Fruit fly (Drosophila melanogaster) whole organism, embryonic: ENCODE results near the gene CG16779.

Experiments
- B-H2 ChIP-seq: fragments of 200-800 bp; sonication (Bioruptor generic); optimal IDR thresholded peaks from 2 replicates; lab custom pipeline; 2018; ENCODE audit warnings: missing biosample characterization, mild to moderate bottlenecking, missing genetic modification characterization
- CG10462 ChIP-seq: fragments of 200-800 bp; sonication (Bioruptor generic); optimal IDR thresholded peaks from 2 replicates; lab custom pipeline; 2016; ENCODE audit warnings: missing biosample characterization, missing genetic modification characterization
- CG10654 ChIP-seq: fragments of 200-800 bp; sonication (Bioruptor generic); optimal IDR thresholded peaks from 2 replicates; lab custom pipeline; 2016; ENCODE audit warnings: missing biosample characterization, missing genetic modification characterization
- CG11085 ChIP-seq: fragments of 200-800 bp; sonication (Bioruptor generic); IDR thresholded peaks from 2 replicates; pipeline ENCODE4 v1.3.6; 2022; ENCODE audit warnings: missing biosample characterization, missing genetic modification characterization
- CG11695 ChIP-seq: fragments of 200-800 bp; sonication (Bioruptor generic); IDR thresholded peaks from 3 replicates; pipeline ENCODE4 v1.3.6; 2022; ENCODE audit warnings: missing biosample characterization, missing genetic modification characterization
- CG12769 ChIP-seq: fragments of 200-800 bp; sonication (Bioruptor generic); optimal IDR thresholded peaks from 2 replicates; lab custom pipeline; 2019; ENCODE audit warnings: missing biosample characterization, mild to moderate bottlenecking, missing genetic modification characterization, moderate library complexity
- CG12942 ChIP-seq: fragments of 200-800 bp; sonication (Bioruptor generic); optimal IDR thresholded peaks from 3 replicates; lab custom pipeline; 2016; ENCODE audit warnings: missing biosample characterization, missing genetic modification characterization
- CG15011 ChIP-seq: fragments of 200-800 bp; sonication (Bioruptor generic); optimal IDR thresholded peaks from 3 replicates; lab custom pipeline; 2018; ENCODE audit warnings: missing biosample characterization, mild to moderate bottlenecking, missing genetic modification characterization
- CG15073 ChIP-seq: fragments of 200-800 bp; sonication (Bioruptor generic); optimal IDR thresholded peaks from 2 replicates; lab custom pipeline; 2016; ENCODE audit warnings: missing biosample characterization, missing genetic modification characterization
- CG15269 ChIP-seq: fragments of 200-800 bp; sonication (Bioruptor generic); optimal IDR thresholded peaks from 2 replicates; lab custom pipeline; 2018; ENCODE audit warnings: missing biosample characterization, mild to moderate bottlenecking, missing genetic modification characterization, moderate library complexity
- CG1603 ChIP-seq: fragments of 200-800 bp; sonication (Bioruptor generic); optimal IDR thresholded peaks from 2 replicates; lab custom pipeline; 2019; ENCODE audit warnings: missing biosample characterization, mild to moderate bottlenecking, missing genetic modification characterization, moderate library complexity
- CG17912 ChIP-seq: fragments of 200-800 bp; sonication (Bioruptor generic); optimal IDR thresholded peaks from 2 replicates; lab custom pipeline; 2018; ENCODE audit warnings: missing biosample characterization, mild to moderate bottlenecking, missing genetic modification characterization
- CG3065 ChIP-seq: fragments of 200-800 bp; sonication (Bioruptor generic); optimal IDR thresholded peaks from 2 replicates; lab custom pipeline; 2016; ENCODE audit warnings: missing biosample characterization, missing genetic modification characterization
- CG3163 ChIP-seq: fragments of 200-800 bp; sonication (Bioruptor generic); optimal IDR thresholded peaks from 3 replicates; lab custom pipeline; 2016; ENCODE audit warnings: missing biosample characterization, missing genetic modification characterization
- CG33557 ChIP-seq: fragments of 200-800 bp; sonication (Bioruptor generic); optimal IDR thresholded peaks from 2 replicates; lab custom pipeline; 2019; ENCODE audit warnings: missing biosample characterization, mild to moderate bottlenecking, missing genetic modification characterization, moderate library complexity
- CG34224 ChIP-seq: fragments of 200-800 bp; sonication (Bioruptor generic); IDR thresholded peaks from 3 replicates; pipeline ENCODE4 v1.3.6; 2022; ENCODE audit warnings: missing biosample characterization, missing genetic modification characterization; ENCODE audit not compliant: partially characterized antibody
- CG43689 ChIP-seq: fragments of 200-800 bp; sonication (Bioruptor generic); IDR thresholded peaks from 2 replicates; pipeline ENCODE4 v1.3.6; 2022; ENCODE audit warnings: missing biosample characterization, missing genetic modification characterization
- CG4617 ChIP-seq: fragments of 200-800 bp; sonication (Bioruptor generic); optimal IDR thresholded peaks from 3 replicates; lab custom pipeline; 2016; ENCODE audit warnings: missing biosample characterization, missing genetic modification characterization, borderline replicate concordance
- CG6254 ChIP-seq: fragments of 200-800 bp; sonication (Bioruptor generic); optimal IDR thresholded peaks from 3 replicates; lab custom pipeline; 2017; ENCODE audit warnings: mild to moderate bottlenecking, missing biosample characterization, missing genetic modification reagents, missing genetic modification characterization
- CG6765 ChIP-seq: fragments of 200-800 bp; sonication (Bioruptor generic); optimal IDR thresholded peaks from 3 replicates; lab custom pipeline; 2017; ENCODE audit warnings: missing biosample characterization, mild to moderate bottlenecking, missing genetic modification characterization
- CG7357 ChIP-seq: fragments of 200-800 bp; sonication (Bioruptor generic); IDR thresholded peaks from 3 replicates; pipeline ENCODE4 v1.3.6; 2022; ENCODE audit warnings: missing biosample characterization, missing genetic modification characterization
- CG7745 ChIP-seq: fragments of 200-800 bp; sonication (Bioruptor generic); optimal IDR thresholded peaks from 2 replicates; lab custom pipeline; 2018; ENCODE audit warnings: missing biosample characterization, mild to moderate bottlenecking, missing genetic modification characterization, moderate library complexity
- CG8388 ChIP-seq: fragments of 200-800 bp; sonication (Bioruptor generic); optimal IDR thresholded peaks from 2 replicates; lab custom pipeline; 2019; ENCODE audit warnings: missing biosample characterization, mild to moderate bottlenecking, missing genetic modification characterization, moderate library complexity
- CG9215 ChIP-seq: fragments of 200-800 bp; sonication (Bioruptor generic); IDR thresholded peaks from 2 replicates; pipeline ENCODE4 v1.3.6; 2022; ENCODE audit warnings: missing biosample characterization, missing genetic modification characterization
- Camta ChIP-seq: fragments of 200-800 bp; sonication (Bioruptor generic); optimal IDR thresholded peaks from 2 replicates; lab custom pipeline; 2016; ENCODE audit warnings: missing biosample characterization, missing genetic modification characterization
- D ChIP-seq, 2 experiments: fragments of 200-800 bp in 1 of 2; fragments of >200 bp in 1 of 2; sonication (Bioruptor generic) in 1 of 2; optimal IDR thresholded peaks; 2 replicates in 1 of 2; 3 replicates in 1 of 2; lab custom pipeline; 2017; ENCODE audit warnings: mild to moderate bottlenecking in 1 of 2, missing biosample characterization in 1 of 2, missing genetic modification characterization in 1 of 2, missing genetic modification reagents in 1 of 2
- Hr39 ChIP-seq: fragments of >200 bp; optimal IDR thresholded peaks from 2 replicates; lab custom pipeline; 2017
- Max ChIP-seq: fragments of 200-800 bp; sonication (Bioruptor generic); optimal IDR thresholded peaks from 2 replicates; lab custom pipeline; 2016; ENCODE audit warnings: missing biosample characterization, mild to moderate bottlenecking, missing genetic modification characterization
- Mes4 ChIP-seq: fragments of 200-800 bp; sonication (Bioruptor generic); optimal IDR thresholded peaks from 2 replicates; lab custom pipeline; 2016; ENCODE audit warnings: missing biosample characterization, missing genetic modification characterization
- Nf-YB ChIP-seq: fragments of 200-800 bp; sonication (Bioruptor generic); optimal IDR thresholded peaks from 3 replicates; lab custom pipeline; 2019; ENCODE audit warnings: missing biosample characterization, mild to moderate bottlenecking, missing genetic modification characterization, moderate library complexity
- Ptx1 ChIP-seq: fragments of 200-800 bp; sonication (Bioruptor generic); IDR thresholded peaks from 2 replicates; pipeline ENCODE4 v1.3.6; 2022; ENCODE audit warnings: missing biosample characterization, missing genetic modification characterization
- Rfx ChIP-seq: fragments of 200-800 bp; sonication (Bioruptor generic); IDR thresholded peaks from 2 replicates; pipeline ENCODE4 v1.3.6; 2022; ENCODE audit warnings: missing biosample characterization, missing genetic modification characterization
- Side ChIP-seq: fragments of 200-800 bp; sonication (Bioruptor generic); optimal IDR thresholded peaks from 2 replicates; lab custom pipeline; 2016; ENCODE audit warnings: missing biosample characterization, missing genetic modification characterization
- Sox100B ChIP-seq: fragments of 200-800 bp; sonication (Bioruptor generic); optimal IDR thresholded peaks from 3 replicates; lab custom pipeline; 2018; ENCODE audit warnings: missing biosample characterization, mild to moderate bottlenecking, missing genetic modification characterization
- br ChIP-seq: fragments of >200 bp; optimal IDR thresholded peaks from 2 replicates; lab custom pipeline; 2017
- cg ChIP-seq: fragments of 200-800 bp; sonication (Bioruptor generic); optimal IDR thresholded peaks from 3 replicates; lab custom pipeline; 2019; ENCODE audit warnings: missing biosample characterization, mild to moderate bottlenecking, missing genetic modification characterization, moderate library complexity
- corto ChIP-seq: fragments of 200-800 bp; sonication (Bioruptor generic); optimal IDR thresholded peaks from 2 replicates; lab custom pipeline; 2016; ENCODE audit warnings: missing biosample characterization, mild to moderate bottlenecking, missing genetic modification characterization, moderate library complexity
- crc ChIP-seq: fragments of 200-800 bp; sonication (Bioruptor generic); optimal IDR thresholded peaks from 2 replicates; lab custom pipeline; 2016; ENCODE audit warnings: missing biosample characterization, missing genetic modification characterization
- fd3F ChIP-seq: fragments of 200-800 bp; sonication (Bioruptor generic); optimal IDR thresholded peaks from 2 replicates; lab custom pipeline; 2018; ENCODE audit warnings: missing biosample characterization, mild to moderate bottlenecking, missing genetic modification characterization, moderate library complexity
- ind ChIP-seq: fragments of 200-800 bp; sonication (Bioruptor generic); optimal IDR thresholded peaks from 3 replicates; lab custom pipeline; 2016; ENCODE audit warnings: missing biosample characterization, missing genetic modification characterization
- knrl ChIP-seq: fragments of 200-800 bp; sonication (Bioruptor generic); IDR thresholded peaks from 3 replicates; pipeline ENCODE4 v1.3.6; 2022; ENCODE audit warnings: missing biosample characterization, missing genetic modification characterization; ENCODE audit not compliant: partially characterized antibody
- pb ChIP-seq: fragments of 200-800 bp; sonication (Bioruptor generic); optimal IDR thresholded peaks from 3 replicates; lab custom pipeline; 2016; ENCODE audit warnings: missing biosample characterization, missing genetic modification characterization
- pros ChIP-seq: fragments of 200-800 bp; sonication (Bioruptor generic); optimal IDR thresholded peaks from 3 replicates; lab custom pipeline; 2019; ENCODE audit warnings: missing biosample characterization, mild to moderate bottlenecking, missing genetic modification characterization, moderate library complexity
- pzg ChIP-seq: fragments of 200-800 bp; sonication (Bioruptor generic); optimal IDR thresholded peaks from 3 replicates; lab custom pipeline; 2018; ENCODE audit warnings: missing biosample characterization, mild to moderate bottlenecking, missing genetic modification characterization, moderate library complexity
- ro ChIP-seq: fragments of 200-800 bp; sonication (Bioruptor generic); IDR thresholded peaks from 2 replicates; pipeline ENCODE4 v1.3.6; 2022; ENCODE audit warnings: missing biosample characterization, missing genetic modification characterization
- sug ChIP-seq: fragments of 200-800 bp; optimal IDR thresholded peaks from 2 replicates; lab custom pipeline; 2019; ENCODE audit warnings: missing biosample characterization, mild to moderate bottlenecking, missing genetic modification characterization, moderate library complexity
- unpg ChIP-seq: fragments of 200-800 bp; sonication (Bioruptor generic); optimal IDR thresholded peaks from 3 replicates; lab custom pipeline; 2018; ENCODE audit warnings: missing biosample characterization, mild to moderate bottlenecking, missing genetic modification characterization, moderate library complexity
- zen2 ChIP-seq: fragments of 200-800 bp; sonication (Bioruptor generic); IDR thresholded peaks from 3 replicates; pipeline ENCODE4 v1.3.6; 2022; ENCODE audit warnings: missing biosample characterization, missing genetic modification characterization; ENCODE audit not compliant: partially characterized antibody

CG16779 gene

dm6 chr3R:9493627-9494626 is at the start of gene CG16779 (continued):
- peak; percentile 14 for TF ChIP-seq pros (GFP tag; lab: Kevin White, UChicago)
- no peak for TF ChIP-seq CG12769
- TF ChIP-seq Rfx (GFP tag; lab: Robert Waterston, UW), result no peak
- TF ChIP-seq sug, result peak; percentile 91
- no peak for TF ChIP-seq CG7357 (GFP tag; lab: Robert Waterston, UW)
- peak; percentile 49 for TF ChIP-seq CG15269 (tag; lab: Kevin White, UChicago)
- no peak for TF ChIP-seq Side (GFP tag; lab: Kevin White, UChicago)
- peak; percentile 17 for TF ChIP-seq ind (GFP tag; lab: Kevin White, UChicago)
- no peak for TF ChIP-seq fd3F (GFP tag; lab: Kevin White, UChicago)
- TF ChIP-seq CG8388, result peak; percentile 25
- TF ChIP-seq cg (GFP tag; lab: Kevin White, UChicago), result no peak
- TF ChIP-seq Camta (GFP tag; lab: Kevin White, UChicago), result no peak
- TF ChIP-seq B-H2 (GFP tag; lab: Kevin White, UChicago), result no peak
- no peak for TF ChIP-seq CG33557 (GFP tag; lab: Kevin White, UChicago)
- TF ChIP-seq CG7745 (tag; lab: Kevin White, UChicago), result no peak
- no peak for TF ChIP-seq CG15073 (GFP tag; lab: Kevin White, UChicago)
- TF ChIP-seq Ptx1 (GFP tag; lab: Robert Waterston, UW), result peak; percentile 60
- no peak for TF ChIP-seq CG12942 (GFP tag; lab: Kevin White, UChicago)
- no peak for TF ChIP-seq crc (GFP tag; lab: Kevin White, UChicago)
- TF ChIP-seq CG6254 (GFP tag; lab: Kevin White, UChicago), result no peak
- no peak for TF ChIP-seq Nf-YB (GFP tag; lab: Kevin White, UChicago)
- no peak for TF ChIP-seq knrl (GFP tag; lab: Robert Waterston, UW)
- TF ChIP-seq CG1603 (tag; lab: Kevin White, UChicago), result no peak
- TF ChIP-seq CG11695, result no peak
- peak; percentile 65; the same call in 2 of the 3 replicates for TF ChIP-seq zen2 (GFP tag; lab: Robert Waterston, UW)
- TF ChIP-seq CG11085, result no peak
- peak; percentile 25 for TF ChIP-seq CG15011 (GFP tag; lab: Kevin White, UChicago)
- TF ChIP-seq CG43689 (GFP tag; lab: Robert Waterston, UW), result no peak
- TF ChIP-seq pzg (GFP tag; lab: Kevin White, UChicago), result peak; percentile 64
- TF ChIP-seq unpg (GFP tag; lab: Kevin White, UChicago), result no peak
- TF ChIP-seq CG4617, result no peak
- TF ChIP-seq Mes4, result no peak
- TF ChIP-seq br, result no peak
- no peak for TF ChIP-seq Hr39
- TF ChIP-seq CG9215 (GFP tag; lab: Robert Waterston, UW), result peak; percentile 99
- no peak for TF ChIP-seq CG10654 (GFP tag; lab: Kevin White, UChicago)
- TF ChIP-seq D (optimal IDR thresholded peaks at IDR 0.05; lab: Kevin White, UChicago), result no peak
- TF ChIP-seq D (GFP tag; optimal IDR thresholded peaks at IDR 0.05; lab: Kevin White, UChicago), result peak; percentile 36
- no peak for TF ChIP-seq corto (GFP tag; lab: Kevin White, UChicago)
- no peak for TF ChIP-seq CG3065 (GFP tag; lab: Kevin White, UChicago)
- TF ChIP-seq Sox100B (GFP tag; lab: Kevin White, UChicago), result peak; percentile 69
- TF ChIP-seq CG3163 (GFP tag; lab: Kevin White, UChicago), result no peak
- no peak for TF ChIP-seq CG17912 (GFP tag; lab: Kevin White, UChicago)
- no peak for TF ChIP-seq ro
- 0 out of 3 replicates have a peak, but pooled peaks have one; percentile 24 for TF ChIP-seq CG34224
- no peak for TF ChIP-seq CG6765 (GFP tag; lab: Kevin White, UChicago)
- no peak for TF ChIP-seq pb (GFP tag; lab: Kevin White, UChicago)
- no peak for TF ChIP-seq Max (GFP tag; lab: Kevin White, UChicago)
- no peak for TF ChIP-seq CG10462 (GFP tag; lab: Kevin White, UChicago)
